Fruit fly (Drosophila melanogaster): Measurements from ENCODE around the gene CG13138.

dm6 chr2L:10272224-10272623, 29.6 kb downstream of the CG13138 start, which contains the start of gene trk:
- no peak for TF ChIP-seq CG16779 (tag; optimal IDR thresholded peaks at IDR 0.05)
- no peak for TF ChIP-seq CG34406 (GFP tag; optimal IDR thresholded peaks at IDR 0.05)
- TF ChIP-seq vri (GFP tag; optimal IDR thresholded peaks at IDR 0.05), result no peak
- TF ChIP-seq Lpt (GFP tag; optimal IDR thresholded peaks at IDR 0.05), result no peak
- no peak for TF ChIP-seq fkh (GFP tag; optimal IDR thresholded peaks at IDR 0.05)
